Worm (Caenorhabditis elegans) whole organism, L1 larva: Measurements from ENCODE around the gene copb-2.

Experiments
- C04F5.9 ChIP-seq: sonication (generic microtip); optimal IDR thresholded peaks from 2 replicates; lab custom pipeline; 2016; ENCODE audit warnings: missing genetic modification characterization, missing compliant biosample characterization
- C16A3.4 ChIP-seq: fragments of 150-350 bp; optimal IDR thresholded peaks from 2 replicates; lab custom pipeline; 2014; ENCODE audit warnings: missing biosample characterization, missing genetic modification characterization
- C34B4.2 ChIP-seq: sonication (generic microtip); optimal IDR thresholded peaks from 2 replicates; lab custom pipeline; 2017; ENCODE audit warnings: mild to moderate bottlenecking, missing genetic modification characterization, missing compliant biosample characterization
- F16B12.6 ChIP-seq: fragments of 150-350 bp; optimal IDR thresholded peaks from 2 replicates; lab custom pipeline; 2014; ENCODE audit warnings: missing biosample characterization, missing genetic modification characterization
- aha-1 ChIP-seq: fragments of 150-350 bp; optimal IDR thresholded peaks from 2 replicates; lab custom pipeline; 2014; ENCODE audit warnings: missing biosample characterization, missing genetic modification characterization
- aly-2 ChIP-seq: fragments of 150-350 bp; optimal IDR thresholded peaks from 2 replicates; lab custom pipeline; 2014; ENCODE audit warnings: missing biosample characterization, missing genetic modification characterization
- ama-1 ChIP-seq: fragments of 150-350 bp; optimal IDR thresholded peaks from 2 replicates; lab custom pipeline; 2014
- blmp-1 ChIP-seq: fragments of 150-350 bp; optimal IDR thresholded peaks from 2 replicates; lab custom pipeline; 2014; ENCODE audit warnings: missing biosample characterization, missing genetic modification characterization
- ceh-63 ChIP-seq: fragments of 200-800 bp; sonication (Bioruptor generic); optimal IDR thresholded peaks from 2 replicates; lab custom pipeline; 2018; ENCODE audit warnings: mild to moderate bottlenecking, missing genetic modification characterization, missing compliant biosample characterization
- ceh-8 ChIP-seq: fragments of 200-800 bp; sonication (Bioruptor generic); optimal IDR thresholded peaks from 2 replicates; lab custom pipeline; 2018; ENCODE audit warnings: mild to moderate bottlenecking, missing genetic modification characterization, moderate library complexity, missing compliant biosample characterization
- ceh-88 ChIP-seq: fragments of 200-800 bp; sonication (Bioruptor generic); IDR thresholded peaks from 2 replicates; pipeline ENCODE4 v1.3.6; 2022; ENCODE audit warnings: missing genetic modification characterization, missing compliant biosample characterization
- ces-1 ChIP-seq: fragments of 150-350 bp; optimal IDR thresholded peaks from 2 replicates; lab custom pipeline; 2014; ENCODE audit warnings: missing biosample characterization, missing genetic modification reagents, missing genetic modification characterization
- dpl-1 ChIP-seq, 3 experiments: fragments of 150-350 bp in 2 of 3; sonication (generic microtip) in 1 of 3; optimal IDR thresholded peaks; 2 replicates each; lab custom pipeline; 2014 to 2017; ENCODE audit warnings: missing biosample characterization in 3 of 3, missing genetic modification characterization in 3 of 3, missing genetic modification reagents in 3 of 3
- efl-3 ChIP-seq: fragments of 200-800 bp; sonication (Bioruptor generic); optimal IDR thresholded peaks from 2 replicates; lab custom pipeline; 2018; ENCODE audit warnings: mild to moderate bottlenecking, missing genetic modification characterization, missing compliant biosample characterization
- egl-13 ChIP-seq: sonication (generic microtip); optimal IDR thresholded peaks from 2 replicates; lab custom pipeline; 2016; ENCODE audit warnings: missing genotype, missing genetic modification reagents, missing genetic modification characterization, missing compliant biosample characterization
- elt-3 ChIP-seq, 6 experiments: fragments of 150-350 bp in 1 of 6; sonication (generic microtip); optimal IDR thresholded peaks; 2 replicates each; lab custom pipeline; 2017 to 2018; ENCODE audit warnings: missing biosample characterization in 6 of 6, missing genetic modification characterization in 6 of 6, inconsistent platforms in 1 of 6
- ets-5 ChIP-seq: fragments of 200-800 bp; sonication (Bioruptor generic); IDR thresholded peaks from 2 replicates; pipeline ENCODE4 v1.3.6; 2022; ENCODE audit warnings: missing genetic modification characterization, missing compliant biosample characterization
- fkh-10 ChIP-seq: sonication (generic microtip); optimal IDR thresholded peaks from 2 replicates; lab custom pipeline; 2017; ENCODE audit warnings: missing biosample characterization, missing genetic modification reagents, missing genetic modification characterization
- fkh-4 ChIP-seq: sonication (generic microtip); optimal IDR thresholded peaks from 2 replicates; lab custom pipeline; 2016; ENCODE audit warnings: missing compliant biosample characterization, missing genetic modification characterization, borderline replicate concordance
- fkh-8 ChIP-seq: sonication (generic microtip); optimal IDR thresholded peaks from 2 replicates; lab custom pipeline; 2016; ENCODE audit warnings: mild to moderate bottlenecking, missing genetic modification characterization, missing compliant biosample characterization
- fos-1 ChIP-seq: fragments of 150-350 bp; optimal IDR thresholded peaks from 2 replicates; lab custom pipeline; 2014; ENCODE audit warnings: missing biosample characterization, missing genetic modification characterization
- hpl-2 ChIP-seq: fragments of 150-350 bp; optimal IDR thresholded peaks from 2 replicates; lab custom pipeline; 2014; ENCODE audit warnings: missing biosample characterization, missing genetic modification reagents, missing genetic modification characterization
- isw-1 ChIP-seq: fragments of 200-800 bp; sonication (Bioruptor generic); IDR thresholded peaks from 2 replicates; pipeline ENCODE4 v1.3.6; 2022; ENCODE audit warnings: missing genetic modification characterization, missing compliant biosample characterization
- jun-1 ChIP-seq: fragments of 150-350 bp; optimal IDR thresholded peaks from 2 replicates; lab custom pipeline; 2014; ENCODE audit warnings: missing biosample characterization, missing genetic modification reagents, missing genetic modification characterization
- lin-13 ChIP-seq: fragments of 150-350 bp; optimal IDR thresholded peaks from 2 replicates; lab custom pipeline; 2014; ENCODE audit warnings: missing biosample characterization, missing genetic modification reagents, missing genetic modification characterization
- lin-14 ChIP-seq: fragments of 200-800 bp; sonication (Bioruptor generic); optimal IDR thresholded peaks from 2 replicates; lab custom pipeline; 2018; ENCODE audit warnings: mild to moderate bottlenecking, missing genetic modification characterization, moderate library complexity, missing compliant biosample characterization
- lin-15B ChIP-seq: fragments of 150-350 bp; sonication (generic microtip); optimal IDR thresholded peaks from 3 replicates; lab custom pipeline; 2014; ENCODE audit warnings: missing biosample characterization, missing genetic modification characterization
- lin-35 ChIP-seq, 2 experiments: fragments of 150-350 bp; optimal IDR thresholded peaks; 2 replicates each; lab custom pipeline; 2014; ENCODE audit warnings: missing biosample characterization in 2 of 2, missing genetic modification characterization in 2 of 2, missing genetic modification reagents in 2 of 2
- mdl-1 ChIP-seq, 2 experiments: fragments of 150-350 bp; optimal IDR thresholded peaks; 2 replicates each; lab custom pipeline; 2014 to 2017; ENCODE audit warnings: missing biosample characterization in 2 of 2, missing genetic modification characterization in 2 of 2, inconsistent platforms in 1 of 2
- mef-2 ChIP-seq: fragments of 150-350 bp; optimal IDR thresholded peaks from 2 replicates; lab custom pipeline; 2014; ENCODE audit warnings: missing biosample characterization, missing genetic modification characterization
- nhr-12 ChIP-seq: sonication (generic microtip); optimal IDR thresholded peaks from 2 replicates; lab custom pipeline; 2017; ENCODE audit warnings: missing biosample characterization, missing genetic modification characterization
- nhr-237 ChIP-seq: fragments of 150-350 bp; optimal IDR thresholded peaks from 2 replicates; lab custom pipeline; 2014; ENCODE audit warnings: missing biosample characterization, missing genetic modification characterization
- nhr-28 ChIP-seq: fragments of 150-350 bp; optimal IDR thresholded peaks from 2 replicates; lab custom pipeline; 2014; ENCODE audit warnings: missing biosample characterization, missing genetic modification characterization
- nhr-47 ChIP-seq: sonication (generic microtip); optimal IDR thresholded peaks from 2 replicates; lab custom pipeline; 2016; ENCODE audit warnings: mild to moderate bottlenecking, missing genetic modification characterization, moderate library complexity, missing compliant biosample characterization
- nhr-76 ChIP-seq: sonication (generic microtip); optimal IDR thresholded peaks from 2 replicates; lab custom pipeline; 2017; ENCODE audit warnings: missing biosample characterization, missing genetic modification characterization
- nhr-85 ChIP-seq: sonication (generic microtip); peaks from one replicate; lab custom pipeline; 2016; ENCODE audit warnings: missing genetic modification characterization, inconsistent platforms, missing compliant biosample characterization
- nhr-90 ChIP-seq: sonication (generic microtip); optimal IDR thresholded peaks from 2 replicates; lab custom pipeline; 2016; ENCODE audit warnings: mild to moderate bottlenecking, missing genetic modification characterization, missing compliant biosample characterization; ENCODE audit not compliant: poor library complexity
- pag-3 ChIP-seq: sonication (generic microtip); optimal IDR thresholded peaks from 2 replicates; lab custom pipeline; 2017; ENCODE audit warnings: missing genetic modification characterization, mild to moderate bottlenecking, missing compliant biosample characterization, antibody characterized with exemption, borderline replicate concordance; ENCODE audit not compliant: insufficient read depth
- pax-3 ChIP-seq: fragments of 200-800 bp; sonication (Bioruptor generic); optimal IDR thresholded peaks from 2 replicates; lab custom pipeline; 2018; ENCODE audit warnings: mild to moderate bottlenecking, missing genetic modification characterization, moderate library complexity, missing compliant biosample characterization
- sox-4 ChIP-seq: sonication (generic microtip); optimal IDR thresholded peaks from 2 replicates; lab custom pipeline; 2016; ENCODE audit warnings: missing genetic modification characterization, missing compliant biosample characterization
- sptf-1 ChIP-seq: fragments of 150-350 bp; optimal IDR thresholded peaks from 2 replicates; lab custom pipeline; 2014; ENCODE audit warnings: missing biosample characterization, missing genetic modification characterization
- sup-37 ChIP-seq: fragments of 200-800 bp; sonication (Bioruptor generic); optimal IDR thresholded peaks from 2 replicates; lab custom pipeline; 2018; ENCODE audit warnings: mild to moderate bottlenecking, missing genetic modification characterization, missing compliant biosample characterization
- swsn-7 ChIP-seq: sonication (generic microtip); optimal IDR thresholded peaks from 2 replicates; lab custom pipeline; 2016; ENCODE audit warnings: missing genetic modification characterization, missing compliant biosample characterization
- tbx-2 ChIP-seq: sonication (generic microtip); optimal IDR thresholded peaks from 2 replicates; lab custom pipeline; 2016; ENCODE audit warnings: missing genetic modification characterization, missing compliant biosample characterization
- unc-130 ChIP-seq: fragments of 150-350 bp; optimal IDR thresholded peaks from 2 replicates; lab custom pipeline; 2017; ENCODE audit warnings: missing biosample characterization, missing genetic modification characterization, inconsistent platforms
- unc-62 ChIP-seq: fragments of 150-350 bp; optimal IDR thresholded peaks from 2 replicates; lab custom pipeline; 2014; ENCODE audit warnings: missing biosample characterization, missing genetic modification reagents, missing genetic modification characterization
- unc-86 ChIP-seq: sonication (generic microtip); optimal IDR thresholded peaks from 2 replicates; lab custom pipeline; 2016; ENCODE audit warnings: missing genetic modification characterization, missing compliant biosample characterization
- unc-98 ChIP-seq: fragments of 200-800 bp; sonication (Bioruptor generic); IDR thresholded peaks from 2 replicates; pipeline ENCODE4 v1.3.6; 2022; ENCODE audit warnings: missing genetic modification characterization, missing compliant biosample characterization
- xbp-1 ChIP-seq: sonication (generic microtip); optimal IDR thresholded peaks from 2 replicates; lab custom pipeline; 2016; ENCODE audit warnings: missing genetic modification characterization, missing compliant biosample characterization
- zag-1 ChIP-seq: fragments of 150-350 bp; optimal IDR thresholded peaks from 2 replicates; lab custom pipeline; 2014; ENCODE audit warnings: missing biosample characterization, missing genetic modification characterization
- zip-4 ChIP-seq: fragments of 200-800 bp; sonication (Bioruptor generic); optimal IDR thresholded peaks from 2 replicates; lab custom pipeline; 2018; ENCODE audit warnings: mild to moderate bottlenecking, missing genetic modification characterization, moderate library complexity, missing compliant biosample characterization
- ztf-4 ChIP-seq: fragments of 150-350 bp; optimal IDR thresholded peaks from 2 replicates; lab custom pipeline; 2014; ENCODE audit warnings: missing biosample characterization, missing genetic modification characterization

copb-2 gene

DNA sequence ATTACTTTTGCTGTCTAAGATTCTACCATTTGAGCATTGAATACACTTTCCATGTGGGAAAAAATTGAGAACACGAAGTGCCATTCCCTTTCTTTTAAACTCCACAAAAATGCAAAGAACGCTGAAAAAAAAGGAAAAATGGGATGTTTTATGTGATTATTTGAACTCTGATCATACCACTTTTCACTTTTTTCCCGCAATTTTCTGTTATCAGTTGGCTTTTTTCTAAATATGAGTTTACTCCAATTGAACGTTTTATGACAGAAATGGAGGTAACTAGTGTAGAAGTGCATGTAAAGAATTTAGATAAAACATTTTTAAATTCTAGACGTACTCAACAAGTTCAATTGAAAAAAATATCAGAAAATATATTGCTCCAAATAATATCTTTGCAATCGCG, 18.1 kb upstream of the copb-2 start:
- no peak for TF ChIP-seq ces-1 (GFP tag; lab: Kevin White, UChicago)
- peak; percentile 73 for TF ChIP-seq blmp-1 (tag; lab: Kevin White, UChicago)
- no peak for TF ChIP-seq nhr-12

ce11 chrIV:9442106-9442532, 17.4 kb upstream of the copb-2 start:
- TF ChIP-seq nhr-90 (tag; lab: Kevin White, UChicago) (peak; percentile 81), swsn-7 (tag; lab: Kevin White, UChicago) (peak; percentile 41), C04F5.9 (tag; lab: Kevin White, UChicago) (peak; percentile 3), sox-4 (tag; lab: Kevin White, UChicago) (no peak), lin-35 (GFP tag; optimal IDR thresholded peaks at IDR 0.05; lab: Kevin White, UChicago) (peak in 1 of 2 experiments; percentile 77), unc-62 (no peak), C34B4.2 (tag; lab: Kevin White, UChicago) (no peak), elt-3 (tag; optimal IDR thresholded peaks at IDR 0.05; lab: Kevin White, UChicago) (peak in 4 of 6 experiments; percentile 4 to 96 (median 58)), mdl-1 (tag; optimal IDR thresholded peaks at IDR 0.05; lab: Kevin White, UChicago) (peak in 1 of 2 experiments; percentile 93), aha-1 (no peak), unc-86 (tag; lab: Kevin White, UChicago) (no peak), nhr-47 (tag; lab: Kevin White, UChicago) (peak; percentile 63), zag-1 (tag; lab: Kevin White, UChicago) (no peak), ceh-63 (no peak), mef-2 (tag; lab: Kevin White, UChicago) (no peak), unc-130 (tag; lab: Kevin White, UChicago) (peak; percentile 35), ama-1 (lab: Kevin White, UChicago) (no peak), nhr-28 (tag; lab: Kevin White, UChicago) (no peak), ceh-88 (0 out of 2 replicates have a peak, but pooled peaks have one; percentile 38), fkh-8 (tag; lab: Kevin White, UChicago) (no peak), pag-3 (tag; lab: Kevin White, UChicago) (no peak), lin-15B (no peak), jun-1 (tag; lab: Kevin White, UChicago) (peak; percentile 44), nhr-12 (no peak), fkh-10 (GFP tag; lab: Kevin White, UChicago) (no peak), F16B12.6 (tag; lab: Kevin White, UChicago) (no peak), zip-4 (GFP tag; lab: Kevin White, UChicago) (no peak), blmp-1 (tag; lab: Kevin White, UChicago) (peak; percentile 80), fkh-4 (tag; lab: Kevin White, UChicago) (no peak), xbp-1 (tag; lab: Kevin White, UChicago) (peak; percentile 12), egl-13 (tag; lab: Kevin White, UChicago) (no peak), nhr-76 (no peak), tbx-2 (tag; lab: Kevin White, UChicago) (no peak), sup-37 (GFP tag; lab: Kevin White, UChicago) (no peak), nhr-237 (tag; lab: Kevin White, UChicago) (no peak), ceh-8 (GFP tag; lab: Kevin White, UChicago) (no peak), sptf-1 (tag; lab: Kevin White, UChicago) (no peak), hpl-2 (GFP tag; lab: Kevin White, UChicago) (no peak), aly-2 (tag; lab: Kevin White, UChicago) (no peak), C16A3.4 (tag; lab: Kevin White, UChicago) (peak; percentile 36), pax-3 (tag; lab: Kevin White, UChicago) (no peak), lin-13 (peak; percentile 66), ets-5 (GFP tag; lab: Robert Waterston, UW) (no peak), isw-1 (GFP tag; lab: Robert Waterston, UW) (no peak), nhr-85 (tag; lab: Kevin White, UChicago) (peak; percentile 97), efl-3 (GFP tag; lab: Kevin White, UChicago) (no peak), unc-98 (no peak), dpl-1 (GFP tag; optimal IDR thresholded peaks at IDR 0.05; lab: Kevin White, UChicago) (no peak), lin-14 (peak; percentile 82), ztf-4 (no peak), fos-1 (peak; percentile 16)
